Worm (Caenorhabditis elegans): Measurements from ENCODE around the gene frpr-12.

The frpr-12 gene

DNA sequence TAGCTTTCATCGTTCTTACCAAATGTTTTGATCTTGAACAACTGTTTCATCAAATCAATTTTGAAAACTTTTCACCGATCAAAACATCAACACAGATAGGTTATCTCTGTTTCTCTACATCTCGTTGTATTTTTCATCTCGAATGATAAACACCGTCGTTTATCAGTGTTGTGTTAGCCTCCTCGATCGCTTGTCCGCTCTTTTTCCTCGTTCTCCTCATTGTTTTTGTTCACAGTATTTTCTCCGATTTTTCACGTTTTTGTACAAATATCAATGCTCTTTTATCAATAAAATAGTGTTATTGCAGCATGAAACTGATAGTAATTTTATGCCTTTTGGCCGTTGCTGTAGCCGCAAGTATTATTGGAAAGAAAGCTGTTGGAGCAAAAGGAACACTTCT lies 20.0 kb downstream of the frpr-12 start, which contains the start of gene ttr-47 (continued):
- TF ChIP-seq nhr-237 (tag; optimal IDR thresholded peaks at IDR 0.05) (no peak), zip-2 (tag; optimal IDR thresholded peaks at IDR 0.05) (no peak), rbr-2 (tag; optimal IDR thresholded peaks at IDR 0.05) (no peak), nhr-28 (tag; optimal IDR thresholded peaks at IDR 0.05) (peak; percentile 35), ceh-20 (GFP tag; IDR thresholded peaks at IDR 0.05) (no peak), lin-1 (GFP tag; IDR thresholded peaks at IDR 0.05) (no peak), hlh-11 (tag; optimal IDR thresholded peaks at IDR 0.05) (peak; percentile 72), fos-1 (tag; optimal IDR thresholded peaks at IDR 0.05) (no peak), lir-3 (tag; optimal IDR thresholded peaks at IDR 0.05) (no peak), saeg-2 (GFP tag; IDR thresholded peaks at IDR 0.05) (no peak), dpl-1 (GFP tag; optimal IDR thresholded peaks at IDR 0.05) (no peak), mep-1 (tag; optimal IDR thresholded peaks at IDR 0.05) (no peak), ceh-28 (tag; optimal IDR thresholded peaks at IDR 0.05) (no peak), sdz-12 (GFP tag; optimal IDR thresholded peaks at IDR 0.05) (no peak), unc-62 (GFP tag; optimal IDR thresholded peaks at IDR 0.05 in 1 of 2) (peak in 1 of 2 experiments; percentile 89), unc-62 (tag; optimal IDR thresholded peaks at IDR 0.05) (no peak), F49E8.2 (tag; optimal IDR thresholded peaks at IDR 0.05; ENCODE audit: borderline replicate concordance) (no peak)

DNA sequence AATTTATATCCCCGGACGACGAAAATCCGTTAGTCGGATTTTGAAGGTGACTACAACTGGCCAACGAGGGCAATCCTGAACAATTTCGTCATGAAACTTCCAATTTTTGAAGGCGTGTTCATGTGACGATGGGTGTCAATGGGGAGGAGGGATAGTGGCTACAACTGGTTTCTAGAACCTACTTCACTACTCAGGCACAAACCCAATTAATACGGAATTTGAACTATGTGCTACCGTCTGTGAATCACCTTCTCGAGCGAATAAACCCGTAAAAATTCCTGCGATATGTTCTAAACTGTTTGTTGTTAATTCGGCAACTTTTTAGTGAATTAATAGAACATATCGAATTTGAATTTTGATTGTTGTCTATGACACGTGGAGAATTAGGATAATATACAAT lies 24.9 kb downstream of the frpr-12 start:
- TF ChIP-seq aly-2 (tag; optimal IDR thresholded peaks at IDR 0.05) (no peak), daf-16 (GFP tag; optimal IDR thresholded peaks at IDR 0.05) (no peak), daf-16 (tag; optimal IDR thresholded peaks at IDR 0.05) (no peak), php-3 (GFP tag; IDR thresholded peaks at IDR 0.05) (no peak), unc-62 (GFP tag; optimal IDR thresholded peaks at IDR 0.05 in 1 of 2) (peak in 1 of 2 experiments; percentile 92), unc-62 (tag; optimal IDR thresholded peaks at IDR 0.05) (no peak), snpc-1.2 (GFP tag; IDR thresholded peaks at IDR 0.05) (no peak), mep-1 (tag; optimal IDR thresholded peaks at IDR 0.05) (no peak), attf-4 (tag; optimal IDR thresholded peaks at IDR 0.05) (no peak), duxl-1 (tag; optimal IDR thresholded peaks at IDR 0.05; ENCODE audit: poor library complexity) (no peak)

DNA sequence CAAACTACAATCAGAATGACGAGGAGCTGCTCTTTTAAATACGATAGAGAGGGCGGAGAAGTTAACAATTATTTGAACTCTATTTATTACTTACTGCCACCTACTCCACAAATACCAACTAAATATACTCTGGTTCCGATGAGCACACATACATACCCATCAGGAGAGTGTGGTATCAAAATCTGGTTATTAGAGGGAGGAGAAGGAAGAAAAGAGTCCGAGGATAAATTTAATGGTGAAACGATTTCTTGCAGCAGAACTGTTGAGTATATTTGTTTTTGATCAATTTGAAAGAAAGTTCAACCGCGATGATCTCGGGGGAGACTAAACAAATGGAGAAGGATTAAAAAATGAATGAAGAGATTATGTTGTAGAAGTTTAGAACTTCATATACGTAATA lies 26.2 kb downstream of the frpr-12 start, which contains the start of gene H14N18.4:
H14N18.4 (minus strand) TSS at position 12 of the 400 bp plus-strand sequence.
- TF ChIP-seq unc-62 (GFP tag; optimal IDR thresholded peaks at IDR 0.05 in 1 of 2) (peak in 1 of 2 experiments; percentile 98), unc-62 (tag; optimal IDR thresholded peaks at IDR 0.05) (no peak), ctbp-1 (GFP tag; IDR thresholded peaks at IDR 0.05) (0 out of 2 replicates have a peak, but pooled peaks have one; percentile 19), skn-1 (tag; optimal IDR thresholded peaks at IDR 0.05) (no peak)

DNA sequence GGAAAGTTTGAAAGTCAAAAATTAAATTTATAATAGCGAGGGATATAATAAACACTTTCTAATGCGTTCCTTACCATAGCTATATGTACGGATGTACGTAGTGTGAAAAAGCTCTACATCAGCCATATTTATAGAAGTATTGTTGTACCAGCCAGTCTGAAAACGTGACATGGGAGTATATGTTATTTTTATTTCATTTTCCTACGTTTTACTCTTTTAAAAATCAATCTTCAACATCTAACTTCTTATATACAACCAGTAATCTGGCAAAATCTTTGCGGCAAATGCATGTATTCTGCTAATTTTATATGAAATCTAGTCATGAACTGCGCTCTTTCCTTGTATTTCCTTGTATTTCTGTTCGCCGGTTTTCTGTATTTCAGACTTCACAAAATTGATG lies 29.5 kb downstream of the frpr-12 start, which contains the start of gene H14N18.2:
H14N18.2 (plus strand) TSS at position 301 of the 400 bp plus-strand sequence.
- TF ChIP-seq arid-1 (GFP tag; conservative IDR thresholded peaks at IDR 0.05) = no peak
- TF ChIP-seq cey-2 (tag; optimal IDR thresholded peaks at IDR 0.05; ENCODE audit: borderline replicate concordance, insufficient read depth) = no peak
- no peak for TF ChIP-seq dmd-8 (GFP tag; IDR thresholded peaks at IDR 0.05)
- no peak for TF ChIP-seq mxl-2 (GFP tag; conservative IDR thresholded peaks at IDR 0.05)
- TF ChIP-seq nhr-6 (tag; optimal IDR thresholded peaks at IDR 0.05) = no peak
- TF ChIP-seq R02D3.7 (tag; optimal IDR thresholded peaks at IDR 0.05) = no peak
- TF ChIP-seq ZK337.2 (GFP tag; IDR thresholded peaks at IDR 0.05) = no peak
- TF ChIP-seq lin-39 (tag; optimal IDR thresholded peaks at IDR 0.05) = no peak
- TF ChIP-seq daf-8 (GFP tag; IDR thresholded peaks at IDR 0.05) = no peak

DNA sequence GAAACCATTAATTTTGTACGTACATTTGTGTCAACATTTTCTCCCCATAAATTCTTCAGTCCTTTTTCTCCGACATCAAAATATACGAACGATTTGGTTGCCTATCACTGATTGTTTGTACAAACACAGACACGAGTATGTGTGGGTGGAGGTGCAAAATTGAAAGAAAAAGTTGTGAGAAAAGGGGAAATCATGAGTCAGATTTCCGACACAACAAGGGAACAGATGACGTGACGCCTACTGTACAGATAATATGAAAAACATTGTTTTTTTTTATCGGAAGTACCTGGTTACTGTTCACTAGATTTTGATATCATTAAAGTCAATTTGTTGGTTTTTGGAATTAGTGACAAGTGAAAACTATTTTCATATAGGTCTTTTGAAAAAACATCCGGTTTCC lies 31.5 kb downstream of the frpr-12 start:
- TF ChIP-seq spr-3 (GFP tag; optimal IDR thresholded peaks at IDR 0.05) = no peak
- no peak for TF ChIP-seq nhr-111 (GFP tag; optimal IDR thresholded peaks at IDR 0.05)
- no peak for TF ChIP-seq unc-39 (tag; optimal IDR thresholded peaks at IDR 0.05)
- peak; percentile 47 for TF ChIP-seq hlh-30 (tag; optimal IDR thresholded peaks at IDR 0.05; ENCODE audit: insufficient read depth)
- no peak for TF ChIP-seq dmd-6 (GFP tag; IDR thresholded peaks at IDR 0.05)
- no peak for TF ChIP-seq daf-16 (GFP tag; optimal IDR thresholded peaks at IDR 0.05)
- TF ChIP-seq daf-16 (tag; optimal IDR thresholded peaks at IDR 0.05) = peak; percentile 35
- TF ChIP-seq ceh-82 (tag; optimal IDR thresholded peaks at IDR 0.05) = no peak
- TF ChIP-seq F37D6.2 (tag; optimal IDR thresholded peaks at IDR 0.05) = no peak
- TF ChIP-seq nhr-76 (tag; optimal IDR thresholded peaks at IDR 0.05) = no peak
- no peak for TF ChIP-seq lsy-2 (tag; optimal IDR thresholded peaks at IDR 0.05)
- TF ChIP-seq D1046.2 (GFP tag; IDR thresholded peaks at IDR 0.05) = no peak
- no peak for TF ChIP-seq egl-43 (GFP tag; IDR thresholded peaks at IDR 0.05)
